Worm (Caenorhabditis elegans): ENCODE measurements around the gene T05H4.4.

Gene T05H4.4

ce11 chrV:6464765-6465164 lies 26.1 kb downstream of the T05H4.4 start, which contains the start of gene unc-83:
Gene unc-83, plus strand, starts transcription at chrV:6465065.
- TF ChIP-seq unc-62 (GFP tag; optimal IDR thresholded peaks at IDR 0.05): no peak

ce11 chrV:6467676-6468075 lies 29.0 kb downstream of the T05H4.4 start:
- no peak for TF ChIP-seq unc-62 (GFP tag; optimal IDR thresholded peaks at IDR 0.05)

- TF ChIP-seq unc-62 (GFP tag; optimal IDR thresholded peaks at IDR 0.05): no peak
Measured at ce11 chrV:6471208-6471607, 32.5 kb downstream of the T05H4.4 start.

ce11 chrV:6476026-6476425 lies 37.3 kb downstream of the T05H4.4 start:
- no peak for TF ChIP-seq unc-62 (GFP tag; optimal IDR thresholded peaks at IDR 0.05)

ce11 chrV:6485109-6485508 lies 46.4 kb downstream of the T05H4.4 start:
- no peak for TF ChIP-seq unc-62 (GFP tag; optimal IDR thresholded peaks at IDR 0.05)

- no peak for TF ChIP-seq unc-62 (GFP tag; optimal IDR thresholded peaks at IDR 0.05)
Measured at ce11 chrV:6487878-6488277, 49.2 kb downstream of the T05H4.4 start.

- TF ChIP-seq unc-62 (GFP tag; optimal IDR thresholded peaks at IDR 0.05): no peak
Measured at ce11 chrV:6488849-6489248, 50.1 kb downstream of the T05H4.4 start, which contains the start of gene lec-10. Gene lec-10, minus strand, starts transcription at chrV:6489120.

Data from whole organism, dauer.